Worm (Caenorhabditis elegans) whole organism, L1 larva: ENCODE results near the gene timp-1.

Experiments used
- F16B12.6 ChIP-seq: fragments of 150-350 bp; optimal IDR thresholded peaks from 2 replicates; lab custom pipeline; 2014; ENCODE audit warnings: missing biosample characterization, missing genetic modification characterization
- Y116A8C.19 ChIP-seq: sonication (generic microtip); optimal IDR thresholded peaks from 2 replicates; lab custom pipeline; 2016; ENCODE audit warnings: missing compliant biosample characterization, missing genetic modification characterization, borderline replicate concordance
- aha-1 ChIP-seq: fragments of 150-350 bp; optimal IDR thresholded peaks from 2 replicates; lab custom pipeline; 2014; ENCODE audit warnings: missing biosample characterization, missing genetic modification characterization
- aly-2 ChIP-seq: fragments of 150-350 bp; optimal IDR thresholded peaks from 2 replicates; lab custom pipeline; 2014; ENCODE audit warnings: missing biosample characterization, missing genetic modification characterization
- ama-1 ChIP-seq: fragments of 150-350 bp; optimal IDR thresholded peaks from 2 replicates; lab custom pipeline; 2014
- ceh-82 ChIP-seq, 3 experiments: fragments of 150-350 bp in 1 of 3; sonication (generic microtip) in 2 of 3; optimal IDR thresholded peaks; 2 replicates each; lab custom pipeline; 2014 to 2017; ENCODE audit warnings: missing biosample characterization in 3 of 3, missing genetic modification characterization in 3 of 3
- ceh-90 ChIP-seq: sonication (generic microtip); optimal IDR thresholded peaks from 2 replicates; lab custom pipeline; 2016; ENCODE audit warnings: missing genetic modification characterization, missing compliant biosample characterization
- dpl-1 ChIP-seq, 3 experiments: fragments of 150-350 bp in 2 of 3; sonication (generic microtip) in 1 of 3; optimal IDR thresholded peaks; 2 replicates each; lab custom pipeline; 2014 to 2017; ENCODE audit warnings: missing biosample characterization in 3 of 3, missing genetic modification characterization in 3 of 3, missing genetic modification reagents in 3 of 3
- efl-1 ChIP-seq, 4 experiments: fragments of 150-350 bp; optimal IDR thresholded peaks in 3 of 4; peaks in 1 of 4; 1 replicate in 1 of 4; 2 replicates in 3 of 4; lab custom pipeline; 2014; ENCODE audit warnings: missing biosample characterization in 2 of 4, missing genetic modification characterization in 2 of 4, missing genetic modification reagents in 2 of 4
- fkh-10 ChIP-seq: sonication (generic microtip); optimal IDR thresholded peaks from 2 replicates; lab custom pipeline; 2017; ENCODE audit warnings: missing biosample characterization, missing genetic modification reagents, missing genetic modification characterization
- fkh-4 ChIP-seq: sonication (generic microtip); optimal IDR thresholded peaks from 2 replicates; lab custom pipeline; 2016; ENCODE audit warnings: missing compliant biosample characterization, missing genetic modification characterization, borderline replicate concordance
- fos-1 ChIP-seq: fragments of 150-350 bp; optimal IDR thresholded peaks from 2 replicates; lab custom pipeline; 2014; ENCODE audit warnings: missing biosample characterization, missing genetic modification characterization
- grh-1 ChIP-seq: fragments of 200-800 bp; sonication (Bioruptor generic); IDR thresholded peaks from 2 replicates; pipeline ENCODE4 v1.3.6; 2022; ENCODE audit warnings: missing genetic modification reagents, missing genetic modification characterization, missing compliant biosample characterization
- hlh-17 ChIP-seq: fragments of 200-800 bp; sonication (Bioruptor generic); optimal IDR thresholded peaks from 2 replicates; lab custom pipeline; 2018; ENCODE audit warnings: missing genetic modification characterization, mild to moderate bottlenecking, missing compliant biosample characterization, moderate library complexity, borderline replicate concordance
- hlh-4 ChIP-seq: sonication (generic microtip); optimal IDR thresholded peaks from 2 replicates; lab custom pipeline; 2016; ENCODE audit warnings: mild to moderate bottlenecking, missing genetic modification characterization, missing compliant biosample characterization
- hpl-2 ChIP-seq: fragments of 150-350 bp; optimal IDR thresholded peaks from 2 replicates; lab custom pipeline; 2014; ENCODE audit warnings: missing biosample characterization, missing genetic modification reagents, missing genetic modification characterization
- irx-1 ChIP-seq: sonication (generic microtip); optimal IDR thresholded peaks from 2 replicates; lab custom pipeline; 2016; ENCODE audit warnings: missing genetic modification characterization, missing compliant biosample characterization
- isw-1 ChIP-seq: fragments of 200-800 bp; sonication (Bioruptor generic); IDR thresholded peaks from 2 replicates; pipeline ENCODE4 v1.3.6; 2022; ENCODE audit warnings: missing genetic modification characterization, missing compliant biosample characterization
- lin-14 ChIP-seq: fragments of 200-800 bp; sonication (Bioruptor generic); optimal IDR thresholded peaks from 2 replicates; lab custom pipeline; 2018; ENCODE audit warnings: mild to moderate bottlenecking, missing genetic modification characterization, moderate library complexity, missing compliant biosample characterization
- lin-15B ChIP-seq: fragments of 150-350 bp; sonication (generic microtip); optimal IDR thresholded peaks from 3 replicates; lab custom pipeline; 2014; ENCODE audit warnings: missing biosample characterization, missing genetic modification characterization
- lir-3 ChIP-seq: sonication (generic microtip); optimal IDR thresholded peaks from 2 replicates; lab custom pipeline; 2016; ENCODE audit warnings: mild to moderate bottlenecking, missing genetic modification characterization, moderate library complexity, missing compliant biosample characterization; ENCODE audit not compliant: poor library complexity
- mab-9 ChIP-seq: fragments of 200-800 bp; sonication (Bioruptor generic); IDR thresholded peaks from 2 replicates; pipeline ENCODE4 v1.3.6; 2022; ENCODE audit warnings: missing genetic modification reagents, missing genetic modification characterization, missing compliant biosample characterization
- mdl-1 ChIP-seq, 2 experiments: fragments of 150-350 bp; optimal IDR thresholded peaks; 2 replicates each; lab custom pipeline; 2014 to 2017; ENCODE audit warnings: missing biosample characterization in 2 of 2, missing genetic modification characterization in 2 of 2, inconsistent platforms in 1 of 2
- nhr-19 ChIP-seq: fragments of 200-800 bp; sonication (Bioruptor generic); conservative IDR thresholded peaks from 2 replicates; pipeline ENCODE4 v1.3.6; 2022; ENCODE audit warnings: missing genetic modification characterization, missing compliant biosample characterization
- nhr-20 ChIP-seq: sonication (generic microtip); optimal IDR thresholded peaks from 2 replicates; lab custom pipeline; 2016; ENCODE audit warnings: mild to moderate bottlenecking, missing genetic modification characterization, missing compliant biosample characterization
- nhr-237 ChIP-seq: fragments of 150-350 bp; optimal IDR thresholded peaks from 2 replicates; lab custom pipeline; 2014; ENCODE audit warnings: missing biosample characterization, missing genetic modification characterization
- nhr-28 ChIP-seq: fragments of 150-350 bp; optimal IDR thresholded peaks from 2 replicates; lab custom pipeline; 2014; ENCODE audit warnings: missing biosample characterization, missing genetic modification characterization
- nhr-76 ChIP-seq: sonication (generic microtip); optimal IDR thresholded peaks from 2 replicates; lab custom pipeline; 2017; ENCODE audit warnings: missing biosample characterization, missing genetic modification characterization
- nhr-77 ChIP-seq: fragments of 150-350 bp; optimal IDR thresholded peaks from 2 replicates; lab custom pipeline; 2014; ENCODE audit warnings: missing biosample characterization, missing genetic modification characterization
- nhr-84 ChIP-seq: sonication (generic microtip); optimal IDR thresholded peaks from 2 replicates; lab custom pipeline; 2017; ENCODE audit warnings: missing biosample characterization, missing genetic modification characterization
- rnt-1 ChIP-seq: sonication (generic microtip); optimal IDR thresholded peaks from 2 replicates; lab custom pipeline; 2016; ENCODE audit warnings: mild to moderate bottlenecking, missing genetic modification characterization, moderate library complexity, missing compliant biosample characterization
- skn-1 ChIP-seq: fragments of 150-350 bp; optimal IDR thresholded peaks from 2 replicates; lab custom pipeline; 2014; ENCODE audit warnings: missing biosample characterization, missing genetic modification characterization
- sup-37 ChIP-seq: fragments of 200-800 bp; sonication (Bioruptor generic); optimal IDR thresholded peaks from 2 replicates; lab custom pipeline; 2018; ENCODE audit warnings: mild to moderate bottlenecking, missing genetic modification characterization, missing compliant biosample characterization
- tbx-2 ChIP-seq: sonication (generic microtip); optimal IDR thresholded peaks from 2 replicates; lab custom pipeline; 2016; ENCODE audit warnings: missing genetic modification characterization, missing compliant biosample characterization
- tlp-1 ChIP-seq: fragments of 150-350 bp; optimal IDR thresholded peaks from 2 replicates; lab custom pipeline; 2014; ENCODE audit warnings: missing biosample characterization, missing genetic modification characterization
- unc-130 ChIP-seq: fragments of 150-350 bp; optimal IDR thresholded peaks from 2 replicates; lab custom pipeline; 2017; ENCODE audit warnings: missing biosample characterization, missing genetic modification characterization, inconsistent platforms
- unc-30 ChIP-seq: sonication (generic microtip); optimal IDR thresholded peaks from 2 replicates; lab custom pipeline; 2017; ENCODE audit warnings: missing biosample characterization, missing genetic modification characterization
- unc-86 ChIP-seq: sonication (generic microtip); optimal IDR thresholded peaks from 2 replicates; lab custom pipeline; 2016; ENCODE audit warnings: missing genetic modification characterization, missing compliant biosample characterization
- unc-98 ChIP-seq: fragments of 200-800 bp; sonication (Bioruptor generic); IDR thresholded peaks from 2 replicates; pipeline ENCODE4 v1.3.6; 2022; ENCODE audit warnings: missing genetic modification characterization, missing compliant biosample characterization
- vab-15 ChIP-seq: sonication (generic microtip); optimal IDR thresholded peaks from 2 replicates; lab custom pipeline; 2017; ENCODE audit warnings: missing genotype, mild to moderate bottlenecking, missing genetic modification characterization, missing compliant biosample characterization
- zag-1 ChIP-seq: fragments of 150-350 bp; optimal IDR thresholded peaks from 2 replicates; lab custom pipeline; 2014; ENCODE audit warnings: missing biosample characterization, missing genetic modification characterization

The timp-1 gene

DNA sequence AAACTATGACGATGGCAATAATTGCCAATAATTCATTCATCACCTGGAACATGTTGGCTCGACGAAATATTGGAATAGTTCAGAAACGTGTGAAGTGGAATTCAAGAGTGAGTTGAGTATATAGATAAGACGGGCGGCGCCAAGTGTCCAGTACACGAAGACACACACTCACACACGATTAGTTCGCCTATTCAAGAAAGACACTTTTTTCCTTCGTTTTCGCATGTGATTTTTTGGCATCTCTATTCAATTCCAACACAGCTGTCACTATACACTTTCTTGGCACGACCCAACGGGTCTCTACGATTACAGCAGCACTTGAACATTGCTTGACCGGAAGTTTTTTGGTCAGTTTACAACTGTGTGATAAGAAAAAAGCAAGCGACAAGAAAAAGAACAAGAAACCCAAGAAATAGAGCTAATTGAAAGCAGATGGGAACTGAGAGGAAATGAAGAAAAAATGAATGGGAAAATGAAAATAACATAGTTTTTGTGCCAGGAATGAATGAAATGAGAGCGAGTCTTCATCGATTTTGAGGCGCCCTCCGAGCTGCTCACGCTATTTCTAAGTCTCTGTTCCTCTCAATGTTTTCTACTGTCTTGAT lies 10.7 kb downstream of the timp-1 start, which contains the start of gene K07C11.8 (continued):
- TF ChIP-seq nhr-77 (tag; lab: Kevin White, UChicago) = no peak
- TF ChIP-seq skn-1 (tag; lab: Kevin White, UChicago) = no peak
- no peak for TF ChIP-seq aly-2 (tag; lab: Kevin White, UChicago)
- no peak for TF ChIP-seq Y116A8C.19 (tag; lab: Kevin White, UChicago)
- TF ChIP-seq unc-86 = no peak
- no peak for TF ChIP-seq ceh-82 (tag; optimal IDR thresholded peaks at IDR 0.05; lab: Kevin White, UChicago)
- TF ChIP-seq nhr-237 (tag; lab: Kevin White, UChicago) = no peak
- no peak for TF ChIP-seq hlh-4 (tag; lab: Kevin White, UChicago)
- no peak for TF ChIP-seq nhr-28 (tag; lab: Kevin White, UChicago)
- peak; percentile 51 for TF ChIP-seq fkh-10
- TF ChIP-seq ceh-90 = no peak
- no peak for TF ChIP-seq mdl-1 (tag; optimal IDR thresholded peaks at IDR 0.05; lab: Kevin White, UChicago)
- TF ChIP-seq grh-1 (GFP tag; lab: Robert Waterston, UW) = no peak
- TF ChIP-seq zag-1 (tag; lab: Kevin White, UChicago) = no peak
- TF ChIP-seq efl-1 (optimal IDR thresholded peaks at IDR 0.05; lab: Kevin White, UChicago) = no peak
- TF ChIP-seq efl-1 (GFP tag; optimal IDR thresholded peaks at IDR 0.05 in 1 of 2; lab: Kevin White, UChicago) = peak in 1 of 2 experiments; percentile 82
- no peak for TF ChIP-seq fos-1 (tag; lab: Kevin White, UChicago)
- peak; percentile 56 for TF ChIP-seq lin-14
- no peak for TF ChIP-seq isw-1 (GFP tag; lab: Robert Waterston, UW)
- TF ChIP-seq lir-3 (tag; lab: Kevin White, UChicago) = no peak
- no peak for TF ChIP-seq irx-1 (tag; lab: Kevin White, UChicago)
- no peak for TF ChIP-seq sup-37 (GFP tag; lab: Kevin White, UChicago)
- TF ChIP-seq hlh-17 (GFP tag; lab: Kevin White, UChicago) = no peak
- no peak for TF ChIP-seq nhr-84 (tag; lab: Kevin White, UChicago)
- no peak for TF ChIP-seq ama-1 (lab: Kevin White, UChicago)
- no peak for TF ChIP-seq mab-9 (GFP tag; lab: Robert Waterston, UW)
- TF ChIP-seq nhr-76 = no peak
- no peak for TF ChIP-seq lin-15B (tag; lab: Kevin White, UChicago)
- no peak for TF ChIP-seq rnt-1 (tag; lab: Kevin White, UChicago)
- peak; percentile 23 for TF ChIP-seq fkh-4
- no peak for TF ChIP-seq tbx-2 (tag; lab: Kevin White, UChicago)
- TF ChIP-seq unc-130 (tag; lab: Kevin White, UChicago) = no peak
- TF ChIP-seq aha-1 = no peak
- TF ChIP-seq F16B12.6 (tag; lab: Kevin White, UChicago) = no peak
- no peak for TF ChIP-seq tlp-1 (tag; lab: Kevin White, UChicago)

DNA sequence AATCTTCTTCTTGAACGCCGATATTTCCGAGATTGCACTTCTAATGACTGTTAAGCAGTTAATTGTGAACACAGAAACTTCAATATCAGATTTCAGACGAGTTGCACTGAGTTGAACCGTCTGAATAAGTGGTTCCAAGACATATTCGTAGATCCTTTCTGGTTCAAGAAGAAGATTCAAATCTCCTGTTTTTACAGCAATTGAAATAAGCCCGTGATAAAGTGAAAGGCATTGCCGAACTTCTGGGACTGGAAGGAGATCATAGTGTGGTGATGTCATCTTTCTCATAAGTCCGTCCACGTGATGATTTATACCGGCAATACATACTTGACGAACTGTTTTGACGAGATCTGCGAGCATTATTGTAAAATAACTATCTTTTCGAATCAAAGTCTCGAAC lies 12.5 kb downstream of the timp-1 start:
- TF ChIP-seq aly-2 (tag; lab: Kevin White, UChicago) (no peak), hpl-2 (GFP tag; lab: Kevin White, UChicago) (no peak), nhr-77 (tag; lab: Kevin White, UChicago) (no peak), skn-1 (tag; lab: Kevin White, UChicago) (no peak), nhr-19 (GFP tag; lab: Robert Waterston, UW) (no peak), tbx-2 (tag; lab: Kevin White, UChicago) (no peak), isw-1 (GFP tag; lab: Robert Waterston, UW) (no peak), sup-37 (GFP tag; lab: Kevin White, UChicago) (no peak), unc-98 (GFP tag; lab: Robert Waterston, UW) (no peak), nhr-20 (no peak), dpl-1 (GFP tag; optimal IDR thresholded peaks at IDR 0.05; lab: Kevin White, UChicago) (no peak), nhr-76 (no peak), vab-15 (tag; lab: Kevin White, UChicago) (no peak), unc-30 (no peak), tlp-1 (tag; lab: Kevin White, UChicago) (no peak)
- TF ChIP-seq, all 84 proteins: peak for 0
